Worm (Caenorhabditis elegans): ENCODE measurements around the gene nlp-33.

The nlp-33 gene

ce11 chrV:11133516-11133915 lies 13.6 kb upstream of the nlp-33 start:
- no peak for TF ChIP-seq scrt-1 (GFP tag; IDR thresholded peaks at IDR 0.05)
- no peak for TF ChIP-seq hmg-4 (GFP tag; optimal IDR thresholded peaks at IDR 0.05)
- no peak for TF ChIP-seq hnd-1 (tag; optimal IDR thresholded peaks at IDR 0.05)

- no peak for TF ChIP-seq tbx-11 (GFP tag; IDR thresholded peaks at IDR 0.05)
- no peak for TF ChIP-seq ama-1 (optimal IDR thresholded peaks at IDR 0.05)
- TF ChIP-seq F13C5.2 (tag; optimal IDR thresholded peaks at IDR 0.05): no peak
- TF ChIP-seq hmg-4 (GFP tag; optimal IDR thresholded peaks at IDR 0.05): no peak
- TF ChIP-seq hmbx-1 (tag; optimal IDR thresholded peaks at IDR 0.05): no peak
- no peak for TF ChIP-seq sea-1 (GFP tag; conservative IDR thresholded peaks at IDR 0.05)
- TF ChIP-seq scrt-1 (GFP tag; IDR thresholded peaks at IDR 0.05): no peak
- no peak for TF ChIP-seq B0310.2 (tag; optimal IDR thresholded peaks at IDR 0.05)
- no peak for TF ChIP-seq pes-1 (GFP tag; IDR thresholded peaks at IDR 0.05)
Observed at ce11 chrV:11134296-11134695, 12.8 kb upstream of the nlp-33 start, which contains the start of gene glb-3. TSS of gene glb-3 (plus strand) at chrV:11134596.

DNA sequence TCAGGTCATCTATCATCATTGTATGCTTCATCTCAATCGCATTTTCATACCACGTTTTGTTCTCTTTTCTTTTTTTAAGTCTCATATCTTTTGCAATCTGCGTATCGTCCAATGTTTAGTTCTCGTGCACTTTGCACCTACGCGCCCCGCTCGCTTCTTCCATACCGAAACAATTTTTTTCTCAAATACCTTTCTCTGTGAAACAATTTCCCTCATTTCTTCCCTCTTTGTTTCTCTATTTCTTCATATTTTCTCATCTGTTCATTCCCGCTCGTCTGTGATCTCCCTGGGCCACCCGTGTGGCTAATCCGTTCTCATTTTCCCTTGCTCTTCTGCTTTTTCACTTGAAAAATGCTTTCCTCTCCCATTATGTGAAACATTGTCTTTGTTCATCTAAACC lies 6.8 kb upstream of the nlp-33 start:
- TF ChIP-seq ets-7 (tag; optimal IDR thresholded peaks at IDR 0.05): no peak
- TF ChIP-seq scrt-1 (GFP tag; IDR thresholded peaks at IDR 0.05): no peak
- no peak for TF ChIP-seq hnd-1 (tag; optimal IDR thresholded peaks at IDR 0.05)
- TF ChIP-seq pes-1 (GFP tag; IDR thresholded peaks at IDR 0.05): no peak
- no peak for TF ChIP-seq ceh-13 (GFP tag; optimal IDR thresholded peaks at IDR 0.05)
- TF ChIP-seq hmg-4 (GFP tag; optimal IDR thresholded peaks at IDR 0.05): no peak
- TF ChIP-seq ama-1 (optimal IDR thresholded peaks at IDR 0.05): no peak
- TF ChIP-seq hmbx-1 (tag; optimal IDR thresholded peaks at IDR 0.05): no peak
- no peak for TF ChIP-seq aly-1 (tag; optimal IDR thresholded peaks at IDR 0.05)
- TF ChIP-seq flt-1 (GFP tag; IDR thresholded peaks at IDR 0.05): no peak

DNA sequence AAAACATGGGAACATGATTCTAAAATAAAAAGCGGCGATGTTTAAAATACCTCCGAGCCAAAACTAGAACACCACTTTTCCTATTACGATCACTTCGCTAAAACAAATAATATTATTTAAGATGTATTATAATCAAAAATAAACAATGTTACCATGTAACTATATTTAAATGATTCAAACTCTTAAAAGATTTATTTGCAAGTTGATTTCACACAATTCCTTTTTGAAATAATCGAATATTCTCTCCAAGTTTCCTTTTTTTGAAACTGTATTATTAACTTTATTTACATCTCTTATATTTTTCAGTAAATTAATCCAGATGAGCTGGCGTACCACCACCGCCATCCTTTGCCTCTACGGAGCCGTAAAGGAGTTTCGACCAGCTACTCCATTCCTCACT lies 6.0 kb upstream of the nlp-33 start, which contains the start of gene folt-1:
folt-1 (plus strand) TSS at position 301 of the 400 bp plus-strand sequence.
- TF ChIP-seq tra-4 (tag; optimal IDR thresholded peaks at IDR 0.05): no peak
- TF ChIP-seq scrt-1 (GFP tag; IDR thresholded peaks at IDR 0.05): no peak
- TF ChIP-seq tbx-37 (GFP tag; conservative IDR thresholded peaks at IDR 0.05): no peak
- no peak for TF ChIP-seq pes-1 (GFP tag; IDR thresholded peaks at IDR 0.05)
- no peak for TF ChIP-seq B0310.2 (tag; optimal IDR thresholded peaks at IDR 0.05)
- TF ChIP-seq ama-1 (optimal IDR thresholded peaks at IDR 0.05): no peak
- no peak for TF ChIP-seq ets-7 (tag; optimal IDR thresholded peaks at IDR 0.05)
- TF ChIP-seq F13C5.2 (tag; optimal IDR thresholded peaks at IDR 0.05): no peak
- no peak for TF ChIP-seq hnd-1 (tag; optimal IDR thresholded peaks at IDR 0.05)
- TF ChIP-seq flt-1 (GFP tag; IDR thresholded peaks at IDR 0.05): no peak
- TF ChIP-seq aly-1 (tag; optimal IDR thresholded peaks at IDR 0.05): no peak
- TF ChIP-seq hmg-4 (GFP tag; optimal IDR thresholded peaks at IDR 0.05): no peak
- TF ChIP-seq ceh-36 (tag; optimal IDR thresholded peaks at IDR 0.05): no peak
- TF ChIP-seq ceh-13 (GFP tag; optimal IDR thresholded peaks at IDR 0.05): no peak
- TF ChIP-seq sea-1 (GFP tag; conservative IDR thresholded peaks at IDR 0.05): no peak
- TF ChIP-seq tbx-11 (GFP tag; IDR thresholded peaks at IDR 0.05): no peak
- no peak for TF ChIP-seq hmbx-1 (tag; optimal IDR thresholded peaks at IDR 0.05)

DNA sequence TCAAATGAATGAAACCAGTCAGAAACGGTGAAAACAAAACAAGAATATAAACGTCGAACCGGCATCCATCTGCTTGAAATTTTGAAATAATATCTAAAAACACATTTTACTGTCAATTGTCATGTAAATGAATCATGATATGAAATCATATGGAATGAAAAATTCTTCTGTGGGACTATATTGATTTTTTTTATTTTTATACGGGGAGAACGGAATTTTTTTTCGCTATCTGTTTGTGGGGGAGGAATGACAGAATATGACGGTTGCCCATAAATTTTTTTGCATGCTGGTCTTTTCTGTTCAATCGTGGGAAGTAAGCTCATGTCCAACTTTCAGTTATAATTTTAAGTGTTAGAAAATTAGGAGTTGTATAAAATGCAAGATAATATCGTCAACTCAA lies 2.5 kb upstream of the nlp-33 start, which contains the start of gene C06H2.7:
C06H2.7 (minus strand) TSS at position 101 of the 400 bp plus-strand sequence.
- TF ChIP-seq sea-1 (GFP tag; conservative IDR thresholded peaks at IDR 0.05) (no peak), scrt-1 (GFP tag; IDR thresholded peaks at IDR 0.05) (no peak), pes-1 (GFP tag; IDR thresholded peaks at IDR 0.05) (no peak), hnd-1 (tag; optimal IDR thresholded peaks at IDR 0.05) (no peak), ceh-13 (GFP tag; optimal IDR thresholded peaks at IDR 0.05) (no peak), ceh-36 (tag; optimal IDR thresholded peaks at IDR 0.05) (no peak), tbx-37 (GFP tag; conservative IDR thresholded peaks at IDR 0.05) (no peak), ama-1 (optimal IDR thresholded peaks at IDR 0.05) (no peak), flt-1 (GFP tag; IDR thresholded peaks at IDR 0.05) (no peak), aly-1 (tag; optimal IDR thresholded peaks at IDR 0.05) (no peak), hmg-4 (GFP tag; optimal IDR thresholded peaks at IDR 0.05) (no peak), ets-7 (tag; optimal IDR thresholded peaks at IDR 0.05) (no peak), F13C5.2 (tag; optimal IDR thresholded peaks at IDR 0.05) (no peak), tbx-11 (GFP tag; IDR thresholded peaks at IDR 0.05) (no peak), B0310.2 (tag; optimal IDR thresholded peaks at IDR 0.05) (no peak), tra-4 (tag; optimal IDR thresholded peaks at IDR 0.05) (no peak)

DNA sequence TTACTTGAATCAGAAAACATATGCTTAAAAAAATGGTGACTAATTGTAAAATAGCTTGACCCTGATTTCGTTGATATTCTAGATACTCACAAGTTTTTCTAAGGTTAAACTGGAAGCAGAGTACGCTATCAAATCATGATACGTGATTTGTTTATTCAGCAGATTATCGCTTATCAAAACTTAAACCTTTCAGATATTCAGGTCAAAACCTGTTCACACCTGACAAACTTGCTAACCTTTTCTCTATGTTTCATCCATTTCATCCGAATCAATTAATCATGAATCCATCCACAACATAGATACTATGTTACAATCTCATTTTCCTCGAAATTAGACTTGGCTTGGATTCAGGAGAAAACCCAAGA lies 616 bp downstream of the nlp-33 start:
- TF ChIP-seq hmg-4 (GFP tag; optimal IDR thresholded peaks at IDR 0.05): no peak
- no peak for TF ChIP-seq ama-1 (optimal IDR thresholded peaks at IDR 0.05)
- TF ChIP-seq aly-1 (tag; optimal IDR thresholded peaks at IDR 0.05): no peak
- no peak for TF ChIP-seq tbx-11 (GFP tag; IDR thresholded peaks at IDR 0.05)
- TF ChIP-seq sea-1 (GFP tag; conservative IDR thresholded peaks at IDR 0.05): no peak
- TF ChIP-seq F13C5.2 (tag; optimal IDR thresholded peaks at IDR 0.05): no peak
- TF ChIP-seq ceh-36 (tag; optimal IDR thresholded peaks at IDR 0.05): no peak

DNA sequence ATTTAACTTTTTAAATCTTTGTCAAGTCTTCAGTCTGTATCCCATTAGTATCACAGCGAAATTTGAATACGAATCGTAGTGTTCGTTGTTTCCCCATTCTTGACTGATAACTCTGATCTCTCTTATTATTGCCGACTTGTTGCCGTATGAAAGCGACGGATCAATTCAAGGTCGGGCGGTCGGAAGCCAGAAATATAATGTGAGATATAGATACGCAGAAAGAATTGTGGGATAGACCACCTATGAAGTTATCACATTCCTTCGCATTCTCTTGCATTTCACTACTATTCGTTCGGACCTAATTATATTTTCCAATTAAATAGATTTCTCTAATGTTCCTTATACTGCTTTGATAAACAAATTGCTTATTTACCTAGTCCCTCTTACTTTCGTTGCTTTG lies 1.8 kb downstream of the nlp-33 start:
- no peak for TF ChIP-seq ceh-36 (tag; optimal IDR thresholded peaks at IDR 0.05)
- TF ChIP-seq B0310.2 (tag; optimal IDR thresholded peaks at IDR 0.05): no peak

ce11 chrV:11149405-11149804 lies 2.3 kb downstream of the nlp-33 start, which contains the start of gene T19C4.1:
TSS of gene T19C4.1 (plus strand) at chrV:11149705.
- no peak for TF ChIP-seq tra-4 (tag; optimal IDR thresholded peaks at IDR 0.05)
- TF ChIP-seq tbx-11 (GFP tag; IDR thresholded peaks at IDR 0.05): no peak
- TF ChIP-seq F13C5.2 (tag; optimal IDR thresholded peaks at IDR 0.05): no peak
- TF ChIP-seq aly-1 (tag; optimal IDR thresholded peaks at IDR 0.05): no peak
- TF ChIP-seq ceh-13 (GFP tag; optimal IDR thresholded peaks at IDR 0.05): no peak
- TF ChIP-seq ceh-36 (tag; optimal IDR thresholded peaks at IDR 0.05): no peak
- TF ChIP-seq ets-7 (tag; optimal IDR thresholded peaks at IDR 0.05): no peak
- no peak for TF ChIP-seq hnd-1 (tag; optimal IDR thresholded peaks at IDR 0.05)
- TF ChIP-seq hmbx-1 (tag; optimal IDR thresholded peaks at IDR 0.05): no peak
- no peak for TF ChIP-seq sea-1 (GFP tag; conservative IDR thresholded peaks at IDR 0.05)
- no peak for TF ChIP-seq tbx-37 (GFP tag; conservative IDR thresholded peaks at IDR 0.05)
- TF ChIP-seq scrt-1 (GFP tag; IDR thresholded peaks at IDR 0.05): no peak
- TF ChIP-seq hmg-4 (GFP tag; optimal IDR thresholded peaks at IDR 0.05): no peak
- TF ChIP-seq ama-1 (optimal IDR thresholded peaks at IDR 0.05): no peak
- TF ChIP-seq flt-1 (GFP tag; IDR thresholded peaks at IDR 0.05): no peak
- no peak for TF ChIP-seq pes-1 (GFP tag; IDR thresholded peaks at IDR 0.05)
- TF ChIP-seq B0310.2 (tag; optimal IDR thresholded peaks at IDR 0.05): no peak
